Fruit fly (Drosophila melanogaster): ENCODE results near the gene CG13250.

Gene CG13250

dm6 chr3L:20562649-20563048 is 29.1 kb downstream of the CG13250 start:
- TF ChIP-seq CTCF (optimal IDR thresholded peaks at IDR 0.05): no peak
- no peak for TF ChIP-seq CG8478 (optimal IDR thresholded peaks at IDR 0.05)

- no peak for TF ChIP-seq CG8478 (optimal IDR thresholded peaks at IDR 0.05)
- TF ChIP-seq CTCF (optimal IDR thresholded peaks at IDR 0.05): no peak
Observed at dm6 chr3L:20563767-20564166, 30.3 kb downstream of the CG13250 start.

- TF ChIP-seq CG8478 (optimal IDR thresholded peaks at IDR 0.05): no peak
- no peak for TF ChIP-seq CTCF (optimal IDR thresholded peaks at IDR 0.05)
Observed at dm6 chr3L:20565561-20566128, 32.1 kb downstream of the CG13250 start.

- TF ChIP-seq CTCF (optimal IDR thresholded peaks at IDR 0.05) (no peak), CG8478 (optimal IDR thresholded peaks at IDR 0.05) (no peak)
Observed at dm6 chr3L:20570134-20570533, 36.6 kb downstream of the CG13250 start.

dm6 chr3L:20576504-20576903 is 43.0 kb downstream of the CG13250 start:
- no peak for TF ChIP-seq CTCF (optimal IDR thresholded peaks at IDR 0.05)
- no peak for TF ChIP-seq CG8478 (optimal IDR thresholded peaks at IDR 0.05)

- peak; percentile 81 to 85 for TF ChIP-seq CTCF (optimal IDR thresholded peaks at IDR 0.05)
- TF ChIP-seq CG8478 (optimal IDR thresholded peaks at IDR 0.05): no peak
Observed at dm6 chr3L:20580614-20581013, 47.1 kb downstream of the CG13250 start.

- TF ChIP-seq CG8478 (optimal IDR thresholded peaks at IDR 0.05) (no peak), CTCF (optimal IDR thresholded peaks at IDR 0.05) (no peak)
Observed at dm6 chr3L:20582354-20582753, 48.8 kb downstream of the CG13250 start.

dm6 chr3L:20583919-20584318 is 50.4 kb downstream of the CG13250 start:
- no peak for TF ChIP-seq CG8478 (optimal IDR thresholded peaks at IDR 0.05)
- TF ChIP-seq CTCF (optimal IDR thresholded peaks at IDR 0.05): no peak

Measured in S2 (cell line).